Worm (Caenorhabditis elegans) whole organism, L3 larva: ENCODE data around the gene fut-8.
A peak's percentile ranks its signal among the peaks of the same experiment; 100 is the strongest.

Experiments used
- R02D3.7 ChIP-seq: fragments of 150-350 bp; optimal IDR thresholded peaks from 2 replicates; lab custom pipeline; 2014; ENCODE audit warnings: missing biosample characterization, missing genetic modification characterization
- ZK546.5 ChIP-seq: sonication (generic microtip); optimal IDR thresholded peaks from 2 replicates; lab custom pipeline; 2017; ENCODE audit warnings: missing biosample characterization, missing genetic modification characterization
- ama-1 ChIP-seq: fragments of 150-350 bp; optimal IDR thresholded peaks from 2 replicates; lab custom pipeline; 2018
- ceh-16 ChIP-seq: sonication (generic microtip); optimal IDR thresholded peaks from 2 replicates; lab custom pipeline; 2017; ENCODE audit warnings: missing biosample characterization, missing genetic modification characterization
- ceh-28 ChIP-seq: fragments of 150-350 bp; optimal IDR thresholded peaks from 2 replicates; lab custom pipeline; 2014; ENCODE audit warnings: missing biosample characterization, missing genetic modification reagents, missing genetic modification characterization
- ceh-82 ChIP-seq: fragments of 150-350 bp; optimal IDR thresholded peaks from 2 replicates; lab custom pipeline; 2014; ENCODE audit warnings: missing biosample characterization, missing genetic modification characterization
- egl-27 ChIP-seq: sonication (generic microtip); optimal IDR thresholded peaks from 4 replicates; lab custom pipeline; 2017; ENCODE audit warnings: missing biosample characterization, missing genetic modification reagents, missing genetic modification characterization
- elt-1 ChIP-seq: fragments of 150-350 bp; optimal IDR thresholded peaks from 2 replicates; lab custom pipeline; 2014; ENCODE audit warnings: missing biosample characterization, missing genetic modification characterization
- elt-2 ChIP-seq: sonication (generic microtip); optimal IDR thresholded peaks from 2 replicates; lab custom pipeline; 2016; ENCODE audit warnings: missing genetic modification reagents, mild to moderate bottlenecking, missing genetic modification characterization, missing compliant biosample characterization
- elt-3 ChIP-seq, 3 experiments: fragments of 150-350 bp in 1 of 3; sonication (generic microtip) in 2 of 3; optimal IDR thresholded peaks; 2 replicates in 2 of 3; 4 replicates in 1 of 3; lab custom pipeline; 2014 to 2017; ENCODE audit warnings: missing biosample characterization in 3 of 3, missing genetic modification characterization in 3 of 3
- eor-1 ChIP-seq, 2 experiments: fragments of 150-350 bp; optimal IDR thresholded peaks; 2 replicates each; lab custom pipeline; 2014 to 2018; ENCODE audit warnings: missing biosample characterization in 2 of 2, missing genetic modification characterization in 2 of 2
- fkh-10 ChIP-seq: sonication (generic microtip); optimal IDR thresholded peaks from 2 replicates; lab custom pipeline; 2017; ENCODE audit warnings: missing biosample characterization, missing genetic modification reagents, missing genetic modification characterization
- fos-1 ChIP-seq: fragments of 150-350 bp; optimal IDR thresholded peaks from 2 replicates; lab custom pipeline; 2014; ENCODE audit warnings: missing biosample characterization, missing genetic modification characterization
- hmg-11 ChIP-seq: sonication (generic microtip); optimal IDR thresholded peaks from 2 replicates; lab custom pipeline; 2016; ENCODE audit warnings: missing genetic modification characterization, missing compliant biosample characterization
- jun-1 ChIP-seq: fragments of 150-350 bp; optimal IDR thresholded peaks from 2 replicates; lab custom pipeline; 2014; ENCODE audit warnings: missing biosample characterization, missing genetic modification reagents, missing genetic modification characterization
- lin-15B ChIP-seq: fragments of 150-350 bp; optimal IDR thresholded peaks from 2 replicates; lab custom pipeline; 2014; ENCODE audit warnings: missing biosample characterization, missing genetic modification characterization
- lsy-12 ChIP-seq: sonication (generic microtip); optimal IDR thresholded peaks from 2 replicates; lab custom pipeline; 2016; ENCODE audit warnings: mild to moderate bottlenecking, missing genetic modification characterization, missing compliant biosample characterization
- mdl-1 ChIP-seq: fragments of 150-350 bp; optimal IDR thresholded peaks from 2 replicates; lab custom pipeline; 2014; ENCODE audit warnings: missing biosample characterization, missing genetic modification characterization
- mml-1 ChIP-seq: fragments of 150-350 bp; sonication (generic microtip); optimal IDR thresholded peaks from 3 replicates; lab custom pipeline; 2014; ENCODE audit warnings: missing biosample characterization, missing genetic modification characterization
- nfya-1 ChIP-seq: sonication (generic microtip); optimal IDR thresholded peaks from 2 replicates; lab custom pipeline; 2017; ENCODE audit warnings: missing genetic modification characterization, mild to moderate bottlenecking, missing compliant biosample characterization, antibody characterized with exemption, moderate library complexity; ENCODE audit not compliant: insufficient read depth
- nhr-11 ChIP-seq: fragments of 150-350 bp; optimal IDR thresholded peaks from 2 replicates; lab custom pipeline; 2014; ENCODE audit warnings: missing biosample characterization, missing genetic modification characterization
- nhr-12 ChIP-seq: fragments of 150-350 bp; optimal IDR thresholded peaks from 2 replicates; lab custom pipeline; 2014; ENCODE audit warnings: missing biosample characterization, missing genetic modification characterization
- nhr-23 ChIP-seq: fragments of 150-350 bp; optimal IDR thresholded peaks from 2 replicates; lab custom pipeline; 2014; ENCODE audit warnings: missing biosample characterization, missing genetic modification reagents, missing genetic modification characterization
- nhr-237 ChIP-seq: fragments of 150-350 bp; optimal IDR thresholded peaks from 2 replicates; lab custom pipeline; 2014; ENCODE audit warnings: missing biosample characterization, missing genetic modification characterization
- nhr-25 ChIP-seq: sonication (generic microtip); optimal IDR thresholded peaks from 2 replicates; lab custom pipeline; 2017; ENCODE audit warnings: missing biosample characterization, missing genetic modification characterization
- nhr-28 ChIP-seq: fragments of 150-350 bp; optimal IDR thresholded peaks from 2 replicates; lab custom pipeline; 2014; ENCODE audit warnings: missing biosample characterization, missing genetic modification characterization
- nhr-43 ChIP-seq: sonication (generic microtip); optimal IDR thresholded peaks from 2 replicates; lab custom pipeline; 2016; ENCODE audit warnings: mild to moderate bottlenecking, missing genetic modification characterization, missing compliant biosample characterization; ENCODE audit not compliant: poor library complexity, severe bottlenecking
- nhr-67 ChIP-seq: fragments of 150-350 bp; optimal IDR thresholded peaks from 2 replicates; lab custom pipeline; 2014; ENCODE audit warnings: missing biosample characterization, missing genetic modification characterization
- nhr-77 ChIP-seq: fragments of 150-350 bp; optimal IDR thresholded peaks from 2 replicates; lab custom pipeline; 2014; ENCODE audit warnings: missing biosample characterization, missing genetic modification characterization
- pqm-1 ChIP-seq: fragments of 150-350 bp; optimal IDR thresholded peaks from 2 replicates; lab custom pipeline; 2017; ENCODE audit warnings: missing biosample characterization, missing genetic modification characterization, inconsistent platforms
- sea-2 ChIP-seq: fragments of 150-350 bp; sonication (generic microtip); optimal IDR thresholded peaks from 4 replicates; lab custom pipeline; 2014; ENCODE audit warnings: missing biosample characterization, missing genetic modification reagents, missing genetic modification characterization
- skn-1 ChIP-seq: fragments of 150-350 bp; optimal IDR thresholded peaks from 2 replicates; lab custom pipeline; 2014; ENCODE audit warnings: missing biosample characterization, missing genetic modification characterization
- snpc-4 ChIP-seq: fragments of 150-350 bp; optimal IDR thresholded peaks from 2 replicates; lab custom pipeline; 2014; ENCODE audit warnings: missing biosample characterization, missing genetic modification characterization
- tbx-2 ChIP-seq: sonication (generic microtip); optimal IDR thresholded peaks from 2 replicates; lab custom pipeline; 2016; ENCODE audit warnings: mild to moderate bottlenecking, missing genetic modification characterization, missing compliant biosample characterization
- unc-39 ChIP-seq: sonication (generic microtip); optimal IDR thresholded peaks from 4 replicates; lab custom pipeline; 2017; ENCODE audit warnings: missing biosample characterization, missing genetic modification characterization
- zag-1 ChIP-seq: fragments of 150-350 bp; optimal IDR thresholded peaks from 2 replicates; lab custom pipeline; 2014; ENCODE audit warnings: missing biosample characterization, missing genetic modification characterization
- ztf-11 ChIP-seq: fragments of 150-350 bp; optimal IDR thresholded peaks from 2 replicates; lab custom pipeline; 2014; ENCODE audit warnings: missing biosample characterization, missing genetic modification characterization
- ztf-4 ChIP-seq: fragments of 150-350 bp; optimal IDR thresholded peaks from 2 replicates; lab custom pipeline; 2014; ENCODE audit warnings: missing biosample characterization, missing genetic modification characterization

The fut-8 gene

DNA sequence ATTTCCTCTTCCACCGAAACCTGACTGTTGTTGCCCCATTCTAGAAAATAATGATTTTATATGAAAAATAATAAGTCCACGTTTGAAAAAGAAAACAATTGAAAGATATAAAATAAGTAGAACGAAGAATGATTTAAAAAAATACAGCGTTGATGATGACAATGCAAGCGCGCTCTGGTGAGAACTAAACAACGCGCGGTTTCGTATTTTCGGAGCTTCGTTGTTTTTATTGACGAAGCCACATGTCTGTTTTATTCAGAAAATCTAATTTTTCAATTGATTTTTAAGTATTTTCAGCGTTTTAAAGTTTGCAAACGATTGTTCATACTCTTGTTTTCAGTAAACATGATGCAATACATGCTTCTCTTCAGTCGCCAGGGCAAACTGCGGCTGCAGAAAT lies 27.3 kb upstream of the fut-8 start, which contains the start of the genes rpt-2 and aps-1 (continued):
- TF ChIP-seq zag-1 (no peak), ceh-28 (tag; lab: Kevin White, UChicago) (peak; percentile 34)

DNA sequence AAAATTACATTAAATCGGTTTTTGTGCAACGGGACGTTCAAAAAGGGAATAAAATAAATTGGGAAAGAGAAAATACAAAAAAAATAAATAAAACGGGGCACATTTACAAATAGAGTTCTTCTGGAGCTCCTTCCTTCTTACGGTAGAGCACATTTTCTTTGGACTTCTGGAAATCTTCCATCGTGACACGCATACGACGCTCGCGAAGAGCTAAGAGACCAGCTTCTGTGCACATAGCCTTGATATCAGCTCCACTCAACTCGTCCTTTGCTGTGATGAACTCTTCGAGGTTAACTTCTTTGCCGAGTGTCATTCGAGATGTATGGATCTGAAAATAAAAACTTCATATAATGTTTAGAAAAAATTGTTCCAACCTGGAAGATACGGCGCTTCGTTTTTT lies 25.8 kb upstream of the fut-8 start:
- TF ChIP-seq lsy-12 (tag; lab: Kevin White, UChicago): no peak
- TF ChIP-seq hmg-11 (tag; lab: Kevin White, UChicago): no peak
- peak; percentile 16 for TF ChIP-seq nhr-23

DNA sequence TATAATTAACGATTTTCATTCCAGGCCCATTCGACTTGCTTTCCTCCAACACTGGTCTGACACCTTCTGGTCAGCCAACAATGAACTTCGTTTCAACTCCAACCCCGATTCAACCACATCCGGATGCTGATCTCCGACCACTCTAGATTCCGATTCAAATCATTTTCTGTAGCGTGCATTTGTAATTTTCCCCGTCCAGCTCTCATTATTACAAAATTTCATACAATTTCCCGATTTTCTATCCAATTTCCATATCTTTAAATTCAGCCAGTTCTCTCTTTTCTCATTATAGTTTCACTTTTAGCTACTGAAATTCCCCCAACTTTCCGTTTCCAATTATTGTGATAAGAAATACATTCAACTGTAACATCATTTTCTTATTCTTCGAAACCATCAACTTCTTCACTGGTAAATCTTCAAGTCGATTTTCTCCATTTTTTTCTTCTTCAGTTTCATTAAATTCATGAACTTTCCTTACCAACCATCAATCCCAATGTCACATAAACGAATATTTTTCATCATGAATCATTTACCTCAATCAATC lies 25.3 kb upstream of the fut-8 start:
- TF ChIP-seq mml-1 (tag; lab: Kevin White, UChicago) (no peak), elt-3 (tag; optimal IDR thresholded peaks at IDR 0.05; lab: Kevin White, UChicago) (no peak), nhr-43 (tag; lab: Kevin White, UChicago) (no peak), nhr-25 (tag; lab: Kevin White, UChicago) (no peak), fos-1 (no peak), ama-1 (lab: Kevin White, UChicago) (no peak)
- TF ChIP-seq, all 47 proteins: peak for 0

DNA sequence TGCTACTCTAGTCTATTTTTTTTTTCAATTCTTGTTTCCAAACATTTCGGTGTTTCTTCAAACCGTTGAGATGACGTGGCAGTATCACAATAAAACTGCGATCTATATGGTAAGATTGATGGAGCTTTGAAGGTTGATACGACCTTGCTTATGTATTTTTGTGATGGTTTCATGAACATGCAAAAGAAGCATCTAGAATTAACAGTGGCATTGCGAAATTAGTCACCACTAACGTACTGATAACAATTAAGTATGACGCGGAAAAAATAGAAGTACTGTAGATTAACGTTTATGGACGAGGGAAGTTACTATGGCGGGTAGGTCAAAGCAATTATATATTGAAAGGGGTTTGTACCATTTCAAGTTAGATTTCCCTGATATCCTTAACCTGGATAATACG lies 22.1 kb upstream of the fut-8 start:
- TF ChIP-seq pqm-1 (tag; lab: Kevin White, UChicago) (peak; percentile 32), elt-2 (tag; lab: Kevin White, UChicago) (peak; percentile 45), ztf-4 (tag; lab: Kevin White, UChicago) (no peak)

ce11 chrV:6010642-6011041 lies 20.4 kb upstream of the fut-8 start:
- TF ChIP-seq nhr-25 (tag; lab: Kevin White, UChicago) (no peak), jun-1 (peak; percentile 64)

- TF ChIP-seq mml-1 (tag; lab: Kevin White, UChicago) (no peak), lin-15B (tag; lab: Kevin White, UChicago) (no peak), sea-2 (GFP tag; lab: Kevin White, UChicago) (no peak)
These were observed 17.6 kb upstream of the fut-8 start for ce11 chrV:6007927-6008326.

DNA sequence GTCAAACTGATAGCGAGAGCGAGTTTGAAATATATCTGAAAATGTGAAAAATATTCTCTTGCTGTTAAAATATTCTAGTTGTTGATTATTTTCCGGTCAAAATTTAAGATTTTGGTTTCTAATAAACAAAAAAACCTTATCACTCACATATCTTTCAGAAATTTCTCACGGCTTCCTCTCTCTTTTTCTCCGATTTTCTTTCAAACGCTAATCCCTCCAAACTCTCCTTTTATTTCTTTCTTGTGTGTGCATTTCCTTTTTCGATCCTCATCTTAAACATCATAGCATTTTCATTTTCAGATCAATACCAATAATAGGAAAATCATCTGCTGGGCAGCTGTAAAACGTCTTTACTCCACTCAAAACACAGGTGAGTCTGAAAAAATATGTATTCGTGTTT lies 13.0 kb upstream of the fut-8 start, which contains the start of gene fos-1:
fos-1 (plus strand) TSS at position 301 of the 400 bp plus-strand sequence.
- TF ChIP-seq nhr-11: no peak
- no peak for TF ChIP-seq ama-1 (lab: Kevin White, UChicago)
- TF ChIP-seq ztf-4 (tag; lab: Kevin White, UChicago): no peak
- TF ChIP-seq nhr-23: no peak
- no peak for TF ChIP-seq nhr-77 (tag; lab: Kevin White, UChicago)
- no peak for TF ChIP-seq pqm-1 (tag; lab: Kevin White, UChicago)
- no peak for TF ChIP-seq skn-1 (tag; lab: Kevin White, UChicago)
- TF ChIP-seq R02D3.7: no peak
- TF ChIP-seq ceh-28 (tag; lab: Kevin White, UChicago): no peak
- no peak for TF ChIP-seq tbx-2
- TF ChIP-seq snpc-4 (tag; lab: Kevin White, UChicago): no peak
- no peak for TF ChIP-seq unc-39 (tag; lab: Kevin White, UChicago)
- no peak for TF ChIP-seq nhr-12 (tag; lab: Kevin White, UChicago)
- TF ChIP-seq ceh-16: no peak
- no peak for TF ChIP-seq eor-1 (tag; optimal IDR thresholded peaks at IDR 0.05; lab: Kevin White, UChicago)
- TF ChIP-seq sea-2 (GFP tag; lab: Kevin White, UChicago): no peak
- no peak for TF ChIP-seq fos-1
- no peak for TF ChIP-seq nhr-67
- TF ChIP-seq elt-3 (tag; optimal IDR thresholded peaks at IDR 0.05; lab: Kevin White, UChicago): no peak

- TF ChIP-seq ztf-11 (tag; lab: Kevin White, UChicago): no peak
- peak; percentile 61 for TF ChIP-seq snpc-4 (tag; lab: Kevin White, UChicago)
- no peak for TF ChIP-seq mml-1 (tag; lab: Kevin White, UChicago)
- peak; percentile 96 for TF ChIP-seq egl-27 (tag; lab: Kevin White, UChicago)
- peak; percentile 91 for TF ChIP-seq skn-1 (tag; lab: Kevin White, UChicago)
- TF ChIP-seq nhr-12 (tag; lab: Kevin White, UChicago): no peak
- TF ChIP-seq nhr-67: no peak
- peak; percentile 87 for TF ChIP-seq nhr-11
- TF ChIP-seq jun-1: peak; percentile 99
- TF ChIP-seq ZK546.5: no peak
- TF ChIP-seq lin-15B (tag; lab: Kevin White, UChicago): peak; percentile 56
- peak; percentile 94 for TF ChIP-seq lsy-12 (tag; lab: Kevin White, UChicago)
- peak; percentile 91 for TF ChIP-seq nfya-1 (tag; lab: Kevin White, UChicago)
- TF ChIP-seq elt-1 (tag; lab: Kevin White, UChicago): peak; percentile 41
- peak; percentile 20 for TF ChIP-seq nhr-28
- peak; percentile 97 for TF ChIP-seq nhr-23
- TF ChIP-seq fkh-10: no peak
- TF ChIP-seq ceh-82 (tag; lab: Kevin White, UChicago): no peak
- TF ChIP-seq mdl-1: peak; percentile 85
- no peak for TF ChIP-seq nhr-237 (tag; lab: Kevin White, UChicago)
These were observed 10.1 kb upstream of the fut-8 start for ce11 chrV:6000368-6000802.
